Fruit fly (Drosophila melanogaster) whole organism, prepupa: ENCODE data around the gene CG7912.

Experiments used
- Blimp-1 ChIP-seq: fragments of 200-800 bp; sonication (Bioruptor generic); optimal IDR thresholded peaks from 3 replicates; lab custom pipeline; 2017; ENCODE audit warnings: missing biosample characterization, missing genetic modification characterization, mild to moderate bottlenecking, moderate library complexity, missing genetic modification reagents
- CG10631 ChIP-seq: fragments of 200-800 bp; sonication (Bioruptor generic); optimal IDR thresholded peaks from 2 replicates; lab custom pipeline; 2016; ENCODE audit warnings: missing biosample characterization, missing genetic modification characterization
- CG10669 ChIP-seq: fragments of 200-800 bp; sonication (Bioruptor generic); optimal IDR thresholded peaks from 3 replicates; lab custom pipeline; 2018; ENCODE audit warnings: missing biosample characterization, mild to moderate bottlenecking, missing genetic modification characterization, moderate library complexity
- CG11294 ChIP-seq: fragments of 200-800 bp; sonication (Bioruptor generic); IDR thresholded peaks from 2 replicates; pipeline ENCODE4 v1.3.6; 2022; ENCODE audit warnings: missing biosample characterization, missing genetic modification characterization
- CG11762 ChIP-seq: fragments of 200-800 bp; sonication (Bioruptor generic); optimal IDR thresholded peaks from 3 replicates; lab custom pipeline; 2016; ENCODE audit warnings: missing biosample characterization, missing genetic modification characterization; ENCODE audit not compliant: insufficient read depth
- CG11902 ChIP-seq: fragments of 200-800 bp; sonication (Bioruptor generic); optimal IDR thresholded peaks from 3 replicates; lab custom pipeline; 2016; ENCODE audit warnings: missing biosample characterization, missing genetic modification characterization
- CG15336 ChIP-seq: fragments of 200-800 bp; sonication (Bioruptor generic); IDR thresholded peaks from 2 replicates; pipeline ENCODE4 v1.3.6; 2022; ENCODE audit warnings: missing biosample characterization, missing genetic modification characterization
- CG1621 ChIP-seq: fragments of 200-800 bp; sonication (Bioruptor generic); optimal IDR thresholded peaks from 3 replicates; lab custom pipeline; 2018; ENCODE audit warnings: missing biosample characterization, mild to moderate bottlenecking, missing genetic modification characterization
- CG16779 ChIP-seq: fragments of 200-800 bp; sonication (Bioruptor generic); optimal IDR thresholded peaks from 3 replicates; lab custom pipeline; 2017; ENCODE audit warnings: missing biosample characterization, mild to moderate bottlenecking, missing genetic modification characterization
- CG3032 ChIP-seq: fragments of 200-800 bp; optimal IDR thresholded peaks from 2 replicates; lab custom pipeline; 2019; ENCODE audit warnings: missing biosample characterization, mild to moderate bottlenecking, missing genetic modification characterization, moderate library complexity
- CG34406 ChIP-seq: fragments of 200-800 bp; sonication (Bioruptor generic); optimal IDR thresholded peaks from 3 replicates; lab custom pipeline; 2016; ENCODE audit warnings: missing biosample characterization, missing genetic modification characterization
- CG3919 ChIP-seq: fragments of 200-800 bp; sonication (Bioruptor generic); optimal IDR thresholded peaks from 3 replicates; lab custom pipeline; 2016; ENCODE audit warnings: missing biosample characterization, missing genetic modification characterization
- CG4318 ChIP-seq: fragments of 200-800 bp; sonication (Bioruptor generic); optimal IDR thresholded peaks from 3 replicates; lab custom pipeline; 2017; ENCODE audit warnings: missing biosample characterization, mild to moderate bottlenecking, missing genetic modification characterization
- CG6163 ChIP-seq: fragments of 200-800 bp; sonication (Bioruptor generic); IDR thresholded peaks from 3 replicates; pipeline ENCODE4 v1.3.6; 2022; ENCODE audit warnings: missing biosample characterization, missing genetic modification characterization
- CG6276 ChIP-seq: fragments of 200-800 bp; sonication (Bioruptor generic); optimal IDR thresholded peaks from 2 replicates; lab custom pipeline; 2017; ENCODE audit warnings: missing biosample characterization, mild to moderate bottlenecking, missing genetic modification characterization
- CG6808 ChIP-seq: fragments of 200-800 bp; sonication (Bioruptor generic); optimal IDR thresholded peaks from 3 replicates; lab custom pipeline; 2017; ENCODE audit warnings: missing biosample characterization, missing genetic modification characterization, mild to moderate bottlenecking, moderate library complexity, missing genetic modification reagents
- CG6854 ChIP-seq: fragments of 200-800 bp; sonication (Bioruptor generic); optimal IDR thresholded peaks from 2 replicates; lab custom pipeline; 2017; ENCODE audit warnings: missing biosample characterization, mild to moderate bottlenecking, missing genetic modification characterization
- CG8319 ChIP-seq: fragments of 200-800 bp; sonication (Bioruptor generic); optimal IDR thresholded peaks from 3 replicates; lab custom pipeline; 2016; ENCODE audit warnings: missing biosample characterization, missing genetic modification characterization
- CG8632 ChIP-seq: fragments of 200-800 bp; sonication (Bioruptor generic); optimal IDR thresholded peaks from 3 replicates; lab custom pipeline; 2016; ENCODE audit warnings: missing biosample characterization, missing genetic modification characterization
- CG9139 ChIP-seq: fragments of 200-800 bp; sonication (Bioruptor generic); optimal IDR thresholded peaks from 3 replicates; lab custom pipeline; 2017; ENCODE audit warnings: missing biosample characterization, mild to moderate bottlenecking, missing genetic modification characterization
- Eip75B ChIP-seq: fragments of 200-800 bp; sonication (Bioruptor generic); optimal IDR thresholded peaks from 3 replicates; lab custom pipeline; 2016; ENCODE audit warnings: missing biosample characterization, missing genetic modification characterization
- Eip93F ChIP-seq: fragments of 200-800 bp; sonication (Bioruptor generic); optimal IDR thresholded peaks from 2 replicates; lab custom pipeline; 2016; ENCODE audit warnings: missing biosample characterization, mild to moderate bottlenecking, missing genetic modification characterization
- Ets21C ChIP-seq: fragments of 200-800 bp; sonication (Bioruptor generic); optimal IDR thresholded peaks from 3 replicates; lab custom pipeline; 2016; ENCODE audit warnings: missing biosample characterization, missing genetic modification characterization
- Ets96B ChIP-seq: fragments of 200-800 bp; optimal IDR thresholded peaks from 2 replicates; lab custom pipeline; 2019; ENCODE audit warnings: missing biosample characterization, mild to moderate bottlenecking, missing genetic modification characterization, moderate library complexity
- Gug ChIP-seq: fragments of 200-800 bp; sonication (Bioruptor generic); IDR thresholded peaks from 2 replicates; pipeline ENCODE4 v1.3.6; 2022; ENCODE audit warnings: missing biosample characterization, missing genetic modification characterization
- Hr38 ChIP-seq: sonication (Bioruptor generic); optimal IDR thresholded peaks from 2 replicates; lab custom pipeline; 2016; ENCODE audit warnings: missing biosample characterization, missing genetic modification characterization
- Hr39 ChIP-seq: fragments of 200-800 bp; sonication (Bioruptor generic); optimal IDR thresholded peaks from 2 replicates; lab custom pipeline; 2016; ENCODE audit warnings: missing biosample characterization, missing genetic modification characterization
- Lpt ChIP-seq: fragments of 200-800 bp; sonication (Bioruptor generic); optimal IDR thresholded peaks from 3 replicates; lab custom pipeline; 2016; ENCODE audit warnings: missing biosample characterization, missing genetic modification characterization
- Met ChIP-seq: fragments of 200-800 bp; sonication (Bioruptor generic); optimal IDR thresholded peaks from 3 replicates; lab custom pipeline; 2016; ENCODE audit warnings: missing biosample characterization, missing genetic modification characterization
- OdsH ChIP-seq: fragments of 200-800 bp; sonication (Bioruptor generic); optimal IDR thresholded peaks from 3 replicates; lab custom pipeline; 2016; ENCODE audit warnings: missing biosample characterization, missing genetic modification characterization
- Smox ChIP-seq: fragments of 200-800 bp; sonication (Bioruptor generic); optimal IDR thresholded peaks from 3 replicates; lab custom pipeline; 2016; ENCODE audit warnings: missing biosample characterization, missing genetic modification characterization
- Sox102F ChIP-seq: fragments of 200-800 bp; sonication (Bioruptor generic); optimal IDR thresholded peaks from 2 replicates; lab custom pipeline; 2016; ENCODE audit warnings: missing biosample characterization, mild to moderate bottlenecking, missing genetic modification characterization
- Sox14 ChIP-seq: fragments of 200-800 bp; sonication (Bioruptor generic); optimal IDR thresholded peaks from 3 replicates; lab custom pipeline; 2016; ENCODE audit warnings: missing biosample characterization, missing genetic modification characterization
- Sox15 ChIP-seq: fragments of 200-800 bp; sonication (Bioruptor generic); optimal IDR thresholded peaks from 3 replicates; lab custom pipeline; 2016; ENCODE audit warnings: missing biosample characterization, missing genetic modification characterization
- achi ChIP-seq: fragments of 200-800 bp; sonication (Bioruptor generic); optimal IDR thresholded peaks from 3 replicates; lab custom pipeline; 2016; ENCODE audit warnings: missing biosample characterization, missing genetic modification characterization
- acj6 ChIP-seq: fragments of 200-800 bp; sonication (Bioruptor generic); optimal IDR thresholded peaks from 3 replicates; lab custom pipeline; 2016; ENCODE audit warnings: missing biosample characterization, missing genetic modification characterization
- cyc ChIP-seq: fragments of 200-800 bp; sonication (Bioruptor generic); optimal IDR thresholded peaks from 3 replicates; lab custom pipeline; 2016; ENCODE audit warnings: missing biosample characterization, missing genetic modification characterization
- dac ChIP-seq: fragments of 200-800 bp; sonication (Bioruptor generic); optimal IDR thresholded peaks from 2 replicates; lab custom pipeline; 2017; ENCODE audit warnings: missing biosample characterization, mild to moderate bottlenecking, missing genetic modification characterization
- dsx ChIP-seq: fragments of 200-800 bp; optimal IDR thresholded peaks from 3 replicates; lab custom pipeline; 2019; ENCODE audit warnings: missing biosample characterization, mild to moderate bottlenecking, missing genetic modification characterization, moderate library complexity; ENCODE audit not compliant: poor library complexity, severe bottlenecking
- eg ChIP-seq: fragments of 200-800 bp; sonication (Bioruptor generic); IDR thresholded peaks from 3 replicates; pipeline ENCODE4 v1.3.6; 2022; ENCODE audit warnings: missing biosample characterization, missing genetic modification characterization
- esn ChIP-seq: fragments of 200-800 bp; sonication (Bioruptor generic); optimal IDR thresholded peaks from 2 replicates; lab custom pipeline; 2016; ENCODE audit warnings: missing biosample characterization, mild to moderate bottlenecking, missing genetic modification characterization, moderate library complexity
- fkh ChIP-seq: fragments of 200-800 bp; sonication (Bioruptor generic); optimal IDR thresholded peaks from 3 replicates; lab custom pipeline; 2017; ENCODE audit warnings: missing biosample characterization, mild to moderate bottlenecking, missing genetic modification characterization, moderate library complexity
- lz ChIP-seq: fragments of 200-800 bp; sonication (Bioruptor generic); optimal IDR thresholded peaks from 3 replicates; lab custom pipeline; 2016; ENCODE audit warnings: missing biosample characterization, missing genetic modification characterization
- net ChIP-seq: fragments of 200-800 bp; sonication (Bioruptor generic); optimal IDR thresholded peaks from 3 replicates; lab custom pipeline; 2016; ENCODE audit warnings: missing biosample characterization, missing genetic modification characterization
- pdm3 ChIP-seq: fragments of 200-800 bp; sonication (Bioruptor generic); optimal IDR thresholded peaks from 3 replicates; lab custom pipeline; 2016; ENCODE audit warnings: missing biosample characterization, missing genetic modification characterization
- spab ChIP-seq: fragments of 200-800 bp; sonication (Bioruptor generic); optimal IDR thresholded peaks from 2 replicates; lab custom pipeline; 2017; ENCODE audit warnings: missing biosample characterization, mild to moderate bottlenecking, missing genetic modification characterization, missing genetic modification reagents
- ss ChIP-seq, 2 experiments: fragments of 200-800 bp; sonication (Bioruptor generic); optimal IDR thresholded peaks; 2 replicates in 1 of 2; 3 replicates in 1 of 2; lab custom pipeline; 2017 to 2018; ENCODE audit warnings: mild to moderate bottlenecking in 2 of 2, missing biosample characterization in 2 of 2, missing genetic modification characterization in 2 of 2, moderate library complexity in 1 of 2
- topi ChIP-seq: fragments of 200-800 bp; sonication (Bioruptor generic); optimal IDR thresholded peaks from 3 replicates; lab custom pipeline; 2016; ENCODE audit warnings: missing biosample characterization, missing genetic modification characterization
- vri ChIP-seq: fragments of 200-800 bp; sonication (Bioruptor generic); optimal IDR thresholded peaks from 3 replicates; lab custom pipeline; 2016; ENCODE audit warnings: missing biosample characterization, mild to moderate bottlenecking, missing genetic modification characterization

The CG7912 gene

DNA sequence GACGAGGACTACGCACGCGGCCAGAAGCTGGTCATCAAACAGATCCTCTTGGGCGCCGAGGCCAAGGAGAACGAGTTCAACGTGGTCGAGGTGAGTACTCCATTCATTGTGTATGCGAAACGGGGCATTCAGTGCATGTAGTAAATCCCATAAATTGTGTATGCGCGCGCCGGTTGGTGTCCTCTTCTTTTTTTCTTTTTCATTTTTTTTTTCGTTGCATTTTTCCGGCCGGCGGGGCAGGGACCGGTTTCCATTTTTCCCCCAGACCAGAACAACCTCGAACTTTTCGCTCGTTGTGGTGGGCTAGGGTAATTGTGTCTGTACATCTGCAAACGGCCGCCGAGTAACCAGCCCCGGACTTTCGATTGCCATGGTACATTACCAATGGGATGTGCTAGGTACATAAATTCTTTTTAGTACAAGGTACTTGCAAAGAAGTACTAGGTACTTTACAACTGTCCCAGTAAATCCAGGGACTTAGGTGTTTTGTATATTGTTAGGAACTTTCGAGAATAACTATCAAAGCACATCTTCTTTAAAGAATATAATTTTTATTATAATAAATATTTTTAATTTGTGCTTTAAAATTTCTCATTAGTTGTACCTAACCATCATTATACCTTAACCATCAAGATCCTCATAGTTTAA, 3.5 kb downstream of the CG7912 start (continued):
- TF ChIP-seq CG8632 (GFP tag; lab: Kevin White, UChicago) (no peak), spab (GFP tag; lab: Kevin White, UChicago) (peak; percentile 58), CG6163 (GFP tag; lab: Robert Waterston, UW) (peak; percentile 84), dsx (peak; percentile 16), Lpt (GFP tag; lab: Kevin White, UChicago) (peak; percentile 63), OdsH (GFP tag; lab: Kevin White, UChicago) (no peak), cyc (GFP tag; lab: Kevin White, UChicago) (no peak), CG6276 (GFP tag; lab: Kevin White, UChicago) (no peak)

- TF ChIP-seq CG10669 (GFP tag; lab: Kevin White, UChicago) (no peak), CG9139 (no peak), dac (GFP tag; lab: Kevin White, UChicago) (no peak), Hr39 (GFP tag; lab: Kevin White, UChicago) (peak; percentile 27), vri (GFP tag; lab: Kevin White, UChicago) (no peak), Sox102F (no peak), Met (GFP tag; lab: Kevin White, UChicago) (no peak), CG15336 (GFP tag; lab: Robert Waterston, UW) (no peak), esn (GFP tag; lab: Kevin White, UChicago) (peak; percentile 34), CG4318 (GFP tag; lab: Kevin White, UChicago) (no peak), CG11762 (GFP tag; lab: Kevin White, UChicago) (no peak), Hr38 (GFP tag; lab: Kevin White, UChicago) (no peak), Gug (GFP tag; lab: Robert Waterston, UW) (no peak), Lpt (GFP tag; lab: Kevin White, UChicago) (no peak), acj6 (GFP tag; lab: Kevin White, UChicago) (no peak), net (GFP tag; lab: Kevin White, UChicago) (no peak), fkh (GFP tag; lab: Kevin White, UChicago) (no peak), Ets96B (no peak), Ets21C (GFP tag; lab: Kevin White, UChicago) (no peak), spab (GFP tag; lab: Kevin White, UChicago) (no peak), eg (no peak), topi (peak; percentile 12), Sox15 (GFP tag; lab: Kevin White, UChicago) (no peak), cyc (GFP tag; lab: Kevin White, UChicago) (peak; percentile 17), CG3919 (GFP tag; lab: Kevin White, UChicago) (peak; percentile 20), Eip93F (GFP tag; lab: Kevin White, UChicago) (no peak), CG11294 (GFP tag; lab: Robert Waterston, UW) (no peak), CG11902 (GFP tag; lab: Kevin White, UChicago) (no peak), pdm3 (no peak), CG3032 (peak; percentile 4), CG6808 (GFP tag; lab: Kevin White, UChicago) (no peak), dsx (no peak), CG34406 (GFP tag; lab: Kevin White, UChicago) (no peak), Eip75B (GFP tag; lab: Kevin White, UChicago) (no peak), CG16779 (no peak), lz (GFP tag; lab: Kevin White, UChicago) (peak; percentile 22), OdsH (GFP tag; lab: Kevin White, UChicago) (no peak), CG1621 (tag; lab: Kevin White, UChicago) (peak; percentile 63), ss (GFP tag; optimal IDR thresholded peaks at IDR 0.05; lab: Kevin White, UChicago) (no peak), CG6854 (GFP tag; lab: Kevin White, UChicago) (no peak), achi (GFP tag; lab: Kevin White, UChicago) (no peak), Sox14 (GFP tag; lab: Kevin White, UChicago) (peak; percentile 62), CG8319 (GFP tag; lab: Kevin White, UChicago) (no peak), CG10631 (GFP tag; lab: Kevin White, UChicago) (no peak), Blimp-1 (GFP tag; lab: Kevin White, UChicago) (no peak), Smox (GFP tag; lab: Kevin White, UChicago) (no peak)
Observed at dm6 chr3R:30004648-30005047, 4.3 kb downstream of the CG7912 start, which contains the start of the genes Nlp and Nph. Gene Nlp (plus strand): TSS chr3R:30004785. Gene Nph (minus strand): TSS chr3R:30004861.
